Worm (Caenorhabditis elegans) whole organism, late embryonic: ENCODE data around the gene Y116A8A.2.

Experiments used
- C08G9.2 ChIP-seq: sonication (generic microtip); optimal IDR thresholded peaks from 2 replicates; lab custom pipeline; 2016; ENCODE audit warnings: mild to moderate bottlenecking, missing genetic modification characterization, moderate library complexity, missing compliant biosample characterization
- C38D4.7 ChIP-seq: fragments of 200-800 bp; sonication (Bioruptor generic); optimal IDR thresholded peaks from 2 replicates; lab custom pipeline; 2018; ENCODE audit warnings: mild to moderate bottlenecking, missing genetic modification characterization, moderate library complexity, missing compliant biosample characterization
- F13H6.1 ChIP-seq: sonication (generic microtip); optimal IDR thresholded peaks from 2 replicates; lab custom pipeline; 2016; ENCODE audit warnings: missing genetic modification characterization, missing compliant biosample characterization
- K02D7.2 ChIP-seq: sonication (generic microtip); optimal IDR thresholded peaks from 2 replicates; lab custom pipeline; 2017; ENCODE audit warnings: mild to moderate bottlenecking, missing genetic modification characterization, missing compliant biosample characterization
- K09A11.1 ChIP-seq: sonication (generic microtip); optimal IDR thresholded peaks from 2 replicates; lab custom pipeline; 2017; ENCODE audit warnings: antibody characterized with exemption, mild to moderate bottlenecking, missing genetic modification characterization, missing compliant biosample characterization; ENCODE audit not compliant: insufficient read depth
- Y22D7AL.16 ChIP-seq: sonication (generic microtip); optimal IDR thresholded peaks from 2 replicates; lab custom pipeline; 2016; ENCODE audit warnings: missing genetic modification characterization, missing compliant biosample characterization
- ahr-1 ChIP-seq: sonication (generic microtip); optimal IDR thresholded peaks from 2 replicates; lab custom pipeline; 2016; ENCODE audit warnings: missing genetic modification characterization, missing compliant biosample characterization
- ama-1 ChIP-seq: fragments of 150-350 bp; optimal IDR thresholded peaks from 2 replicates; lab custom pipeline; 2014
- ceh-14 ChIP-seq: sonication (generic microtip); optimal IDR thresholded peaks from 2 replicates; lab custom pipeline; 2016; ENCODE audit warnings: missing genotype, missing genetic modification characterization, missing compliant biosample characterization
- ceh-2 ChIP-seq: sonication (generic microtip); optimal IDR thresholded peaks from 2 replicates; lab custom pipeline; 2016; ENCODE audit warnings: missing genotype, missing genetic modification characterization, missing compliant biosample characterization
- ceh-22 ChIP-seq: sonication (generic microtip); optimal IDR thresholded peaks from 2 replicates; lab custom pipeline; 2017; ENCODE audit warnings: missing biosample characterization, missing genetic modification characterization
- ceh-24 ChIP-seq: sonication (generic microtip); optimal IDR thresholded peaks from 2 replicates; lab custom pipeline; 2016; ENCODE audit warnings: mild to moderate bottlenecking, missing genetic modification characterization, missing compliant biosample characterization
- ceh-30 ChIP-seq: fragments of 150-350 bp; optimal IDR thresholded peaks from 2 replicates; lab custom pipeline; 2014; ENCODE audit warnings: missing biosample characterization, missing genetic modification characterization
- ceh-31 ChIP-seq: sonication (generic microtip); optimal IDR thresholded peaks from 2 replicates; lab custom pipeline; 2016; ENCODE audit warnings: missing genetic modification characterization, missing compliant biosample characterization
- ceh-34 ChIP-seq: sonication (generic microtip); optimal IDR thresholded peaks from 2 replicates; lab custom pipeline; 2016; ENCODE audit warnings: mild to moderate bottlenecking, missing genetic modification characterization, missing compliant biosample characterization
- ceh-45 ChIP-seq: fragments of 200-800 bp; sonication (Bioruptor generic); IDR thresholded peaks from 2 replicates; pipeline ENCODE4 v1.3.6; 2022; ENCODE audit warnings: missing genetic modification reagents, missing genetic modification characterization, missing compliant biosample characterization
- ceh-6 ChIP-seq: fragments of 200-800 bp; sonication (Bioruptor generic); optimal IDR thresholded peaks from 2 replicates; lab custom pipeline; 2018; ENCODE audit warnings: mild to moderate bottlenecking, missing genetic modification characterization, missing compliant biosample characterization
- ceh-9 ChIP-seq: sonication (generic microtip); optimal IDR thresholded peaks from 2 replicates; lab custom pipeline; 2016; ENCODE audit warnings: mild to moderate bottlenecking, missing genetic modification characterization, inconsistent platforms, missing compliant biosample characterization
- che-1 ChIP-seq: sonication (generic microtip); optimal IDR thresholded peaks from 2 replicates; lab custom pipeline; 2016; ENCODE audit warnings: mild to moderate bottlenecking, missing genetic modification characterization, missing compliant biosample characterization
- dmd-4 ChIP-seq: sonication (generic microtip); optimal IDR thresholded peaks from 2 replicates; lab custom pipeline; 2016; ENCODE audit warnings: borderline replicate concordance, missing genetic modification characterization, missing compliant biosample characterization
- elt-2 ChIP-seq: sonication (generic microtip); optimal IDR thresholded peaks from 2 replicates; lab custom pipeline; 2016; ENCODE audit warnings: missing genetic modification reagents, missing genetic modification characterization, missing compliant biosample characterization
- elt-4 ChIP-seq: sonication (generic microtip); optimal IDR thresholded peaks from 2 replicates; lab custom pipeline; 2016; ENCODE audit warnings: missing genetic modification characterization, missing compliant biosample characterization
- eyg-1 ChIP-seq: sonication (generic microtip); optimal IDR thresholded peaks from 2 replicates; lab custom pipeline; 2016; ENCODE audit warnings: missing genotype, missing genetic modification characterization, missing compliant biosample characterization
- fax-1 ChIP-seq: sonication (generic microtip); optimal IDR thresholded peaks from 2 replicates; lab custom pipeline; 2016; ENCODE audit warnings: missing genotype, missing genetic modification characterization, missing compliant biosample characterization
- fkh-10 ChIP-seq: fragments of 150-350 bp; optimal IDR thresholded peaks from 2 replicates; lab custom pipeline; 2014; ENCODE audit warnings: missing biosample characterization, missing genetic modification reagents, missing genetic modification characterization
- gmeb-2 ChIP-seq: sonication (generic microtip); optimal IDR thresholded peaks from 2 replicates; lab custom pipeline; 2016; ENCODE audit warnings: missing genetic modification characterization, inconsistent platforms, missing compliant biosample characterization
- hlh-15 ChIP-seq: sonication (generic microtip); optimal IDR thresholded peaks from 2 replicates; lab custom pipeline; 2016; ENCODE audit warnings: missing genetic modification characterization, missing compliant biosample characterization
- hlh-6 ChIP-seq: sonication (generic microtip); optimal IDR thresholded peaks from 2 replicates; lab custom pipeline; 2016; ENCODE audit warnings: missing genotype, missing genetic modification characterization, missing compliant biosample characterization
- hlh-8 ChIP-seq: sonication (generic microtip); optimal IDR thresholded peaks from 2 replicates; lab custom pipeline; 2016; ENCODE audit warnings: missing genotype, missing genetic modification characterization, missing compliant biosample characterization
- lim-6 ChIP-seq: sonication (generic microtip); optimal IDR thresholded peaks from 2 replicates; lab custom pipeline; 2016; ENCODE audit warnings: missing genetic modification characterization, missing compliant biosample characterization
- madf-2 ChIP-seq: sonication (generic microtip); optimal IDR thresholded peaks from 2 replicates; lab custom pipeline; 2017; ENCODE audit warnings: missing genetic modification characterization, missing compliant biosample characterization
- mec-3 ChIP-seq: sonication (generic microtip); optimal IDR thresholded peaks from 2 replicates; lab custom pipeline; 2016; ENCODE audit warnings: borderline replicate concordance, missing genetic modification characterization, missing compliant biosample characterization
- nhr-232 ChIP-seq: sonication (generic microtip); optimal IDR thresholded peaks from 2 replicates; lab custom pipeline; 2016; ENCODE audit warnings: missing genetic modification characterization, missing compliant biosample characterization
- npax-4 ChIP-seq: sonication (generic microtip); optimal IDR thresholded peaks from 2 replicates; lab custom pipeline; 2016; ENCODE audit warnings: missing genetic modification characterization, missing compliant biosample characterization
- odd-2 ChIP-seq: sonication (generic microtip); optimal IDR thresholded peaks from 2 replicates; lab custom pipeline; 2017; ENCODE audit warnings: antibody characterized with exemption, mild to moderate bottlenecking, missing genetic modification characterization, missing compliant biosample characterization
- pag-3 ChIP-seq: sonication (generic microtip); optimal IDR thresholded peaks from 2 replicates; lab custom pipeline; 2016; ENCODE audit warnings: missing compliant biosample characterization, missing genetic modification characterization, borderline replicate concordance
- pax-1 ChIP-seq: fragments of 150-350 bp; optimal IDR thresholded peaks from 2 replicates; lab custom pipeline; 2014; ENCODE audit warnings: missing biosample characterization, missing genetic modification characterization
- pha-2 ChIP-seq: sonication (generic microtip); optimal IDR thresholded peaks from 2 replicates; lab custom pipeline; 2017; ENCODE audit warnings: mild to moderate bottlenecking, missing genetic modification characterization, missing compliant biosample characterization
- pqm-1 ChIP-seq: sonication (generic microtip); optimal IDR thresholded peaks from 2 replicates; lab custom pipeline; 2016; ENCODE audit warnings: missing genetic modification characterization, missing compliant biosample characterization
- pros-1 ChIP-seq: fragments of 150-350 bp; optimal IDR thresholded peaks from 2 replicates; lab custom pipeline; 2014; ENCODE audit warnings: missing biosample characterization, missing genetic modification reagents, missing genetic modification characterization
- sdc-2 ChIP-seq: sonication (generic microtip); optimal IDR thresholded peaks from 2 replicates; lab custom pipeline; 2016; ENCODE audit warnings: missing genotype, missing genetic modification characterization, missing compliant biosample characterization
- sox-2 ChIP-seq: fragments of 200-800 bp; sonication (Bioruptor generic); IDR thresholded peaks from 2 replicates; pipeline ENCODE4 v1.3.6; 2022; ENCODE audit warnings: missing genetic modification reagents, missing genetic modification characterization, missing compliant biosample characterization
- sox-4 ChIP-seq: sonication (generic microtip); optimal IDR thresholded peaks from 2 replicates; lab custom pipeline; 2017; ENCODE audit warnings: mild to moderate bottlenecking, missing genetic modification characterization, inconsistent platforms, missing compliant biosample characterization
- tbx-2 ChIP-seq: sonication (generic microtip); optimal IDR thresholded peaks from 2 replicates; lab custom pipeline; 2016; ENCODE audit warnings: missing genetic modification characterization, missing compliant biosample characterization
- tbx-7 ChIP-seq: sonication (generic microtip); optimal IDR thresholded peaks from 2 replicates; lab custom pipeline; 2016; ENCODE audit warnings: missing genotype, missing genetic modification characterization, missing compliant biosample characterization
- ttx-3 ChIP-seq: sonication (generic microtip); optimal IDR thresholded peaks from 2 replicates; lab custom pipeline; 2016; ENCODE audit warnings: missing genetic modification reagents, missing genetic modification characterization, missing compliant biosample characterization
- unc-3 ChIP-seq, 2 experiments: fragments of 200-800 bp in 1 of 2; sonication (Bioruptor generic) in 1 of 2; sonication (generic microtip) in 1 of 2; conservative IDR thresholded peaks in 1 of 2; optimal IDR thresholded peaks in 1 of 2; 2 replicates each; pipeline versions ENCODE4 v1.3.6 to Lab custom; 2016 to 2022; ENCODE audit warnings: missing compliant biosample characterization in 2 of 2, missing genetic modification characterization in 2 of 2, missing genetic modification reagents in 1 of 2
- unc-42 ChIP-seq: sonication (generic microtip); optimal IDR thresholded peaks from 2 replicates; lab custom pipeline; 2016; ENCODE audit warnings: missing genotype, missing genetic modification characterization, missing compliant biosample characterization
- unc-55 ChIP-seq: sonication (generic microtip); optimal IDR thresholded peaks from 2 replicates; lab custom pipeline; 2017; ENCODE audit warnings: missing biosample characterization, missing genetic modification reagents, missing genetic modification characterization
- unc-86 ChIP-seq: sonication (generic microtip); optimal IDR thresholded peaks from 2 replicates; lab custom pipeline; 2016; ENCODE audit warnings: missing genetic modification characterization, missing compliant biosample characterization
- zip-5 ChIP-seq: sonication (generic microtip); optimal IDR thresholded peaks from 2 replicates; lab custom pipeline; 2016; ENCODE audit warnings: missing genetic modification characterization, missing compliant biosample characterization

Y116A8A.2 gene

ce11 chrIV:16813825-16814224 is at the start of gene Y116A8A.2:
TSS of gene Y116A8A.2 (minus strand) at chrIV:16813925.
- TF ChIP-seq lim-6 (no peak), ceh-14 (tag; lab: Kevin White, UChicago) (no peak)

DNA sequence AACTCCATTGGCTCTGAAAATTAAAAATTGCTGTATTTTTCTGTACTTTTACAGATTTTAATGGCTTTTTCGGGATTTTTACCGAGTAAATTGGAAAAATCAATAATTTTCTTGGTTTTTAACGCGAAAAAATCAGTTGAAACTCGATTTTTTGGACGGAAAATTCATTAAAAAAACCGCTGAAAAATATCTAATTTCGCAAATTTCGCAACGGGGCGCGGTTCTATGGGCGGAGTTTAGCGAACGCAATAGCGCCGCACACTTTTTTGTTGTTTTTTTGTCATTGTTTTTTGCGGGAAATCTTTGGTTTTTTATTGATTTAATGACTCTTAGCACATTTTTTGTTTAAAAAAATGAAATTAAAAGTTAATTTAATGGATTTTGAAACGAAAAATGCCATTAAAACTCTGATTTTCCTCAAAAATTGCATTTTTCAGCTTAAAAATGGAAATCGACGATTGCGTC is 49.7 kb upstream of the Y116A8A.2 start, which contains the start of the genes mel-46 and lsy-13:
TSS of gene mel-46 (minus strand) at position 51 of the 465 bp plus-strand sequence.
TSS of gene lsy-13 (plus strand) at position 440 of the 465 bp plus-strand sequence.
- TF ChIP-seq ahr-1 (tag; lab: Kevin White, UChicago) (peak; percentile 47), zip-5 (peak; percentile 12), gmeb-2 (tag; lab: Kevin White, UChicago) (peak; percentile 27), tbx-2 (tag; lab: Kevin White, UChicago) (peak; percentile 59), dmd-4 (tag; lab: Kevin White, UChicago) (peak; percentile 4), fax-1 (tag; lab: Kevin White, UChicago) (peak; percentile 37), ceh-45 (GFP tag; lab: Robert Waterston, UW) (no peak), pha-2 (tag; lab: Kevin White, UChicago) (peak; percentile 50), ceh-14 (tag; lab: Kevin White, UChicago) (peak; percentile 79), elt-4 (tag; lab: Kevin White, UChicago) (no peak), Y22D7AL.16 (tag; lab: Kevin White, UChicago) (no peak), fkh-10 (GFP tag; lab: Kevin White, UChicago) (no peak), che-1 (tag; lab: Kevin White, UChicago) (peak; percentile 58), ceh-6 (no peak), tbx-7 (tag; lab: Kevin White, UChicago) (no peak), ceh-2 (tag; lab: Kevin White, UChicago) (peak; percentile 49), pax-1 (no peak), mec-3 (tag; lab: Kevin White, UChicago) (no peak), sox-4 (tag; lab: Kevin White, UChicago) (peak; percentile 70), ceh-9 (tag; lab: Kevin White, UChicago) (no peak), K09A11.1 (tag; lab: Kevin White, UChicago) (peak; percentile 72), hlh-6 (no peak), unc-42 (tag; lab: Kevin White, UChicago) (peak; percentile 82), unc-55 (no peak), unc-86 (tag; lab: Kevin White, UChicago) (no peak), K02D7.2 (tag; lab: Kevin White, UChicago) (peak; percentile 55), C38D4.7 (GFP tag; lab: Kevin White, UChicago) (no peak), npax-4 (no peak), F13H6.1 (peak; percentile 39), nhr-232 (peak; percentile 32), elt-2 (tag; lab: Kevin White, UChicago) (peak; percentile 81), ttx-3 (tag; lab: Kevin White, UChicago) (peak; percentile 71), ceh-24 (tag; lab: Kevin White, UChicago) (no peak), madf-2 (tag; lab: Kevin White, UChicago) (peak; percentile 9), ceh-30 (tag; lab: Kevin White, UChicago) (no peak), sox-2 (GFP tag; lab: Robert Waterston, UW) (no peak), hlh-8 (tag; lab: Kevin White, UChicago) (peak; percentile 20), ceh-34 (peak; percentile 77), odd-2 (tag; lab: Kevin White, UChicago) (peak; percentile 28), ceh-22 (tag; lab: Kevin White, UChicago) (no peak), C08G9.2 (no peak), eyg-1 (tag; lab: Kevin White, UChicago) (peak; percentile 46), sdc-2 (tag; lab: Kevin White, UChicago) (no peak), unc-3 (GFP tag; conservative IDR thresholded peaks at IDR 0.05; lab: Robert Waterston, UW) (0 out of 2 replicates have a peak, but pooled peaks have one; percentile 19), unc-3 (tag; optimal IDR thresholded peaks at IDR 0.05; lab: Kevin White, UChicago) (peak; percentile 9), hlh-15 (tag; lab: Kevin White, UChicago) (no peak), pros-1 (tag; lab: Kevin White, UChicago) (no peak), ceh-31 (peak; percentile 60), ama-1 (lab: Kevin White, UChicago) (no peak), pqm-1 (tag; lab: Kevin White, UChicago) (no peak), pag-3 (tag; lab: Kevin White, UChicago) (no peak)
